Fruit fly (Drosophila melanogaster): ENCODE data around the gene Sar1.

Gene Sar1

dm6 chr3R:22356464-22357410 lies at the start of gene Sar1:
Gene Sar1, plus strand, starts transcription at chr3R:22356685.
- peak; percentile 48 for TF ChIP-seq noc (tag; optimal IDR thresholded peaks at IDR 0.05)

- no peak for TF ChIP-seq noc (tag; optimal IDR thresholded peaks at IDR 0.05)
Measured at dm6 chr3R:22323994-22324393, 32.5 kb upstream of the Sar1 start, which contains the start of gene CG34377. Gene CG34377, minus strand, starts transcription at chr3R:22324094.

dm6 chr3R:22324736-22325135 lies 31.7 kb upstream of the Sar1 start:
- TF ChIP-seq noc (tag; optimal IDR thresholded peaks at IDR 0.05) = no peak

- no peak for TF ChIP-seq noc (tag; optimal IDR thresholded peaks at IDR 0.05)
Measured at dm6 chr3R:22328665-22329350, 27.7 kb upstream of the Sar1 start, which contains the start of gene CG7080. Gene CG7080, plus strand, starts transcription at chr3R:22329300.

dm6 chr3R:22330512-22331119 lies 25.9 kb upstream of the Sar1 start, which contains the start of gene CG33721:
Gene CG33721, plus strand, starts transcription at chr3R:22331069.
- TF ChIP-seq noc (tag; optimal IDR thresholded peaks at IDR 0.05) = no peak

dm6 chr3R:22331691-22332090 lies 24.8 kb upstream of the Sar1 start, which contains the start of gene CG13862:
Gene CG13862, plus strand, starts transcription at chr3R:22331991.
- no peak for TF ChIP-seq noc (tag; optimal IDR thresholded peaks at IDR 0.05)

- no peak for TF ChIP-seq noc (tag; optimal IDR thresholded peaks at IDR 0.05)
Measured at dm6 chr3R:22334050-22334449, 22.4 kb upstream of the Sar1 start, which contains the start of gene CG5391. Gene CG5391, minus strand, starts transcription at chr3R:22334150.

- TF ChIP-seq noc (tag; optimal IDR thresholded peaks at IDR 0.05) = no peak
Measured at dm6 chr3R:22339510-22339909, 17.0 kb upstream of the Sar1 start.

dm6 chr3R:22340207-22340606 lies 16.3 kb upstream of the Sar1 start, which contains the start of gene CG5388:
Gene CG5388, minus strand, starts transcription at chr3R:22340307.
- TF ChIP-seq noc (tag; optimal IDR thresholded peaks at IDR 0.05) = no peak

dm6 chr3R:22341652-22342051 lies 14.8 kb upstream of the Sar1 start:
- TF ChIP-seq noc (tag; optimal IDR thresholded peaks at IDR 0.05) = no peak

dm6 chr3R:22342151-22342550 lies 14.3 kb upstream of the Sar1 start, which contains the start of gene CG5386:
Gene CG5386, minus strand, starts transcription at chr3R:22342251.
- no peak for TF ChIP-seq noc (tag; optimal IDR thresholded peaks at IDR 0.05)

dm6 chr3R:22342708-22343107 lies 13.8 kb upstream of the Sar1 start:
- TF ChIP-seq noc (tag; optimal IDR thresholded peaks at IDR 0.05) = no peak

dm6 chr3R:22351396-22351795 lies 5.1 kb upstream of the Sar1 start, which contains the start of gene rdhB:
Gene rdhB, plus strand, starts transcription at chr3R:22351696.
- no peak for TF ChIP-seq noc (tag; optimal IDR thresholded peaks at IDR 0.05)

dm6 chr3R:22357942-22358341 lies 1.5 kb downstream of the Sar1 start:
- peak; percentile 14 for TF ChIP-seq noc (tag; optimal IDR thresholded peaks at IDR 0.05)

- peak; percentile 73 for TF ChIP-seq noc (tag; optimal IDR thresholded peaks at IDR 0.05)
Measured at dm6 chr3R:22358810-22359209, 2.3 kb downstream of the Sar1 start.
